Fruit fly (Drosophila melanogaster) whole organism, prepupa: Measurements from ENCODE around the gene Or83a.

Experiments
- Blimp-1 ChIP-seq: fragments of 200-800 bp; sonication (Bioruptor generic); optimal IDR thresholded peaks from 3 replicates; lab custom pipeline; 2017; ENCODE audit warnings: missing biosample characterization, missing genetic modification characterization, mild to moderate bottlenecking, moderate library complexity, missing genetic modification reagents
- CG10631 ChIP-seq: fragments of 200-800 bp; sonication (Bioruptor generic); optimal IDR thresholded peaks from 2 replicates; lab custom pipeline; 2016; ENCODE audit warnings: missing biosample characterization, missing genetic modification characterization
- CG31627 ChIP-seq: fragments of 200-800 bp; sonication (Bioruptor generic); optimal IDR thresholded peaks from 3 replicates; lab custom pipeline; 2016; ENCODE audit warnings: missing biosample characterization, missing genetic modification characterization
- CG7368 ChIP-seq: fragments of 200-800 bp; sonication (Bioruptor generic); optimal IDR thresholded peaks from 3 replicates; lab custom pipeline; 2016; ENCODE audit warnings: missing biosample characterization, missing genetic modification characterization
- Ets96B ChIP-seq: fragments of 200-800 bp; optimal IDR thresholded peaks from 2 replicates; lab custom pipeline; 2019; ENCODE audit warnings: missing biosample characterization, mild to moderate bottlenecking, missing genetic modification characterization, moderate library complexity
- Lpt ChIP-seq: fragments of 200-800 bp; sonication (Bioruptor generic); optimal IDR thresholded peaks from 3 replicates; lab custom pipeline; 2016; ENCODE audit warnings: missing biosample characterization, missing genetic modification characterization
- OdsH ChIP-seq: fragments of 200-800 bp; sonication (Bioruptor generic); optimal IDR thresholded peaks from 3 replicates; lab custom pipeline; 2016; ENCODE audit warnings: missing biosample characterization, missing genetic modification characterization
- Sox102F ChIP-seq: fragments of 200-800 bp; sonication (Bioruptor generic); optimal IDR thresholded peaks from 2 replicates; lab custom pipeline; 2016; ENCODE audit warnings: missing biosample characterization, mild to moderate bottlenecking, missing genetic modification characterization
- Sox14 ChIP-seq: fragments of 200-800 bp; sonication (Bioruptor generic); optimal IDR thresholded peaks from 3 replicates; lab custom pipeline; 2016; ENCODE audit warnings: missing biosample characterization, missing genetic modification characterization
- acj6 ChIP-seq: fragments of 200-800 bp; sonication (Bioruptor generic); optimal IDR thresholded peaks from 3 replicates; lab custom pipeline; 2016; ENCODE audit warnings: missing biosample characterization, missing genetic modification characterization
- eg ChIP-seq: fragments of 200-800 bp; sonication (Bioruptor generic); IDR thresholded peaks from 3 replicates; pipeline ENCODE4 v1.3.6; 2022; ENCODE audit warnings: missing biosample characterization, missing genetic modification characterization
- fd59A ChIP-seq: fragments of 200-800 bp; sonication (Bioruptor generic); optimal IDR thresholded peaks from 2 replicates; lab custom pipeline; 2017; ENCODE audit warnings: missing biosample characterization, mild to moderate bottlenecking, missing genetic modification characterization, missing genetic modification reagents
- fkh ChIP-seq: fragments of 200-800 bp; sonication (Bioruptor generic); optimal IDR thresholded peaks from 3 replicates; lab custom pipeline; 2017; ENCODE audit warnings: missing biosample characterization, mild to moderate bottlenecking, missing genetic modification characterization, moderate library complexity

DNA sequence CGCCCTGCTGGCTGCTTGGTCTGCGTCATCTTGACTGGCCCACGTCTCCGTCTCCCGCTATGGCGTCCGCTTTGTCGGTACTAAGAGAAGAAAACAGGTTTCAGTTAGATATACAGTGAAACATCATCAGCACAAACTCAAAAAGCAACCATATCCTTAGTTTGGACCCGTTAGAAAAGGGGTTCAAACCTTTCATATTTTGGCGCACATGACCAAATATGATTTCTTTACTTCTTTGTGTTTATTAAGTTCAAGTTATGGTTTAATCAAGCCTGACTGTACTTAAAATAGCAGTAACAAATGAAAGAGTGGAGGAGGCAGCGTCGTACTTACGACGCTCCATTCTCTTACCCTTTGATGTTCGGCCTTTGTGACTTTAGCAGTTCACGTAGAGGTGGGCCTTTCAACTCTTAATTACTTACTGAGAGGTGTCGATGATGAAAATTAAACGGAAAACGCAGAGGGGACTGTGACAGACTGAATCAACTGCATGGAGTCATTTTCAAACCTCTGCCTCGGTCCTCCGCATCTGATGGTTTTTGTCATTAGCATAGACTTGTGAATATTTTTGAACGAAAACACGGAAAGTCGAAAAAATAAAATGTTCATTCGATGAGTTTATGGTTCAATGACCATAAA, 37.2 kb downstream of the Or83a start:
- peak; percentile 85 for TF ChIP-seq fd59A (GFP tag; lab: Kevin White, UChicago)
- peak; percentile 95 for TF ChIP-seq eg (GFP tag; lab: Robert Waterston, UW)
- peak; percentile 91 for TF ChIP-seq CG7368 (GFP tag; lab: Kevin White, UChicago)
- TF ChIP-seq Sox14 (GFP tag; lab: Kevin White, UChicago) = peak; percentile 95
- peak; percentile 91 for TF ChIP-seq Sox102F
- TF ChIP-seq acj6 = peak; percentile 92
- TF ChIP-seq Ets96B (tag; lab: Kevin White, UChicago) = peak; percentile 93
- TF ChIP-seq Lpt = peak; percentile 94
- peak; percentile 92 for TF ChIP-seq OdsH (GFP tag; lab: Kevin White, UChicago)
- TF ChIP-seq CG31627 (GFP tag; lab: Kevin White, UChicago) = peak; percentile 90
- peak; percentile 42 for TF ChIP-seq Blimp-1 (GFP tag; lab: Kevin White, UChicago)
- TF ChIP-seq fkh (GFP tag; lab: Kevin White, UChicago) = peak; percentile 42
- peak; percentile 92 for TF ChIP-seq CG10631 (GFP tag; lab: Kevin White, UChicago)
